ENCODE assay signal across 6 fruit fly cellular contexts in genomic region chr2L:2375655-2376417, dm6.
TF ChIP-seq lines count a peak whose summit lies in the region.

Atxn7 (plus strand) TSS chr2L:2375841.

- peak; percentile 9 for TF ChIP-seq CTCF in whole organism, embryonic (GFP tag; optimal IDR thresholded peaks at IDR 0.05; lab: Kevin White, UChicago)

TF ChIP-seq in whole organism, 6 proteins besides CTCF, POLR2A, EP300 and RAD21:
- TF ChIP-seq CG8478 (optimal IDR thresholded peaks at IDR 0.05; lab: Kevin White, UChicago) (peak; percentile 60), EcR (GFP tag; optimal IDR thresholded peaks at IDR 0.05; lab: Kevin White, UChicago) (no peak)

TF ChIP-seq in whole organism, adult, 20 proteins besides CTCF, POLR2A, EP300 and RAD21 (continues in another document):
- TF ChIP-seq pad (GFP tag; optimal IDR thresholded peaks at IDR 0.05; lab: Kevin White, UChicago) (peak; percentile 91), CG14711 (tag; optimal IDR thresholded peaks at IDR 0.05; lab: Kevin White, UChicago) (peak; percentile 39), CG5204 (GFP tag; optimal IDR thresholded peaks at IDR 0.05; lab: Kevin White, UChicago) (peak; percentile 75), cic (GFP tag; optimal IDR thresholded peaks at IDR 0.05; lab: Kevin White, UChicago) (peak; percentile 49), Hr96 (GFP tag; optimal IDR thresholded peaks at IDR 0.05; lab: Kevin White, UChicago) (peak; percentile 80), CG12768 (GFP tag; optimal IDR thresholded peaks at IDR 0.05; lab: Kevin White, UChicago) (peak; percentile 28), CG7045 (GFP tag; optimal IDR thresholded peaks at IDR 0.05; lab: Kevin White, UChicago) (peak; percentile 74), Crg-1 (GFP tag; optimal IDR thresholded peaks at IDR 0.05; lab: Kevin White, UChicago) (peak; percentile 84), ovo (GFP tag; optimal IDR thresholded peaks at IDR 0.05; lab: Kevin White, UChicago) (peak; percentile 92), CG33017 (tag; optimal IDR thresholded peaks at IDR 0.05; lab: Kevin White, UChicago) (peak; percentile 76), tj (GFP tag; optimal IDR thresholded peaks at IDR 0.05; lab: Kevin White, UChicago) (peak; percentile 49), Mnt (GFP tag; optimal IDR thresholded peaks at IDR 0.05; lab: Kevin White, UChicago) (peak; percentile 70), CG7101 (tag; optimal IDR thresholded peaks at IDR 0.05; lab: Kevin White, UChicago) (peak; percentile 87), kay (GFP tag; lab: Kevin White, UChicago; ENCODE audit: borderline replicate concordance) (no peak), Clk (GFP tag; optimal IDR thresholded peaks at IDR 0.05; lab: Kevin White, UChicago) (peak; percentile 12), CG11617 (GFP tag; optimal IDR thresholded peaks at IDR 0.05; lab: Kevin White, UChicago) (peak; percentile 82), bab1 (GFP tag; optimal IDR thresholded peaks at IDR 0.05; lab: Kevin White, UChicago) (peak; percentile 88), cnc (optimal IDR thresholded peaks at IDR 0.05; lab: Kevin White, UChicago) (no peak)

TF ChIP-seq in whole organism, embryonic, 481 proteins besides CTCF, POLR2A, EP300 and RAD21 (continues in another document):
- TF ChIP-seq fru (optimal IDR thresholded peaks at IDR 0.05; lab: Kevin White, UChicago) = no peak
- TF ChIP-seq Dp (GFP tag; optimal IDR thresholded peaks at IDR 0.05; lab: Kevin White, UChicago) = peak; percentile 29
- no peak for TF ChIP-seq CG8281 (tag; optimal IDR thresholded peaks at IDR 0.05; lab: Kevin White, UChicago)
- peak; percentile 74 for TF ChIP-seq Hmr (GFP tag; optimal IDR thresholded peaks at IDR 0.05; lab: Kevin White, UChicago)
- TF ChIP-seq crc (GFP tag; optimal IDR thresholded peaks at IDR 0.05; lab: Kevin White, UChicago) = peak; percentile 42
- no peak for TF ChIP-seq gsb (GFP tag; IDR thresholded peaks at IDR 0.05; lab: Robert Waterston, UW)
- TF ChIP-seq tin (GFP tag; optimal IDR thresholded peaks at IDR 0.05; lab: Kevin White, UChicago) = peak; percentile 44
- peak; percentile 28; the same call in 1 of the 3 replicates for TF ChIP-seq tgo (GFP tag; IDR thresholded peaks at IDR 0.05; lab: Robert Waterston, UW)
- TF ChIP-seq CG32767 (GFP tag; IDR thresholded peaks at IDR 0.05; lab: Robert Waterston, UW) = 0 out of 2 replicates have a peak, but pooled peaks have one; percentile 25
- peak; percentile 73 for TF ChIP-seq Mad (GFP tag; optimal IDR thresholded peaks at IDR 0.05; lab: Kevin White, UChicago)
- peak; percentile 97 for TF ChIP-seq ewg (GFP tag; optimal IDR thresholded peaks at IDR 0.05; lab: Kevin White, UChicago)
- TF ChIP-seq CG2875 (GFP tag; optimal IDR thresholded peaks at IDR 0.05; lab: Kevin White, UChicago) = peak; percentile 73
- TF ChIP-seq Ptx1 (GFP tag; IDR thresholded peaks at IDR 0.05; lab: Robert Waterston, UW) = peak; percentile 62
- peak; percentile 46 for TF ChIP-seq CG4820 (GFP tag; optimal IDR thresholded peaks at IDR 0.05; lab: Kevin White, UChicago)
- peak; percentile 99 for TF ChIP-seq cg (GFP tag; optimal IDR thresholded peaks at IDR 0.05; lab: Kevin White, UChicago)
- TF ChIP-seq CG18262 (tag; optimal IDR thresholded peaks at IDR 0.05; lab: Kevin White, UChicago) = peak; percentile 58
- TF ChIP-seq pan (optimal IDR thresholded peaks at IDR 0.05; lab: Kevin White, UChicago) = no peak
- peak in 1 of 2 experiments; percentile 72 for TF ChIP-seq pan (GFP tag; optimal IDR thresholded peaks at IDR 0.05 in 1 of 2, IDR thresholded peaks at IDR 0.05 in 1 of 2)

TF ChIP-seq in whole organism, prepupa, 60 proteins besides CTCF, POLR2A, EP300 and RAD21 (continues in another document):
- TF ChIP-seq net (GFP tag; optimal IDR thresholded peaks at IDR 0.05; lab: Kevin White, UChicago) = peak; percentile 47
- TF ChIP-seq fd85E (GFP tag; optimal IDR thresholded peaks at IDR 0.05; lab: Kevin White, UChicago) = peak; percentile 9
- TF ChIP-seq achi (GFP tag; optimal IDR thresholded peaks at IDR 0.05; lab: Kevin White, UChicago) = peak; percentile 100
- TF ChIP-seq ss (GFP tag; optimal IDR thresholded peaks at IDR 0.05; lab: Kevin White, UChicago) = peak; percentile 28 to 47
- peak; percentile 2 for TF ChIP-seq CG32006 (GFP tag; optimal IDR thresholded peaks at IDR 0.05; lab: Kevin White, UChicago)
- peak; percentile 80 for TF ChIP-seq CG6163 (GFP tag; IDR thresholded peaks at IDR 0.05; lab: Robert Waterston, UW)
- TF ChIP-seq CG4318 (GFP tag; optimal IDR thresholded peaks at IDR 0.05; lab: Kevin White, UChicago) = no peak
- peak; percentile 86 for TF ChIP-seq Eip78C (GFP tag; lab: Kevin White, UChicago)
- peak; percentile 84 for TF ChIP-seq esn (GFP tag; optimal IDR thresholded peaks at IDR 0.05; lab: Kevin White, UChicago)
- TF ChIP-seq salr (GFP tag; optimal IDR thresholded peaks at IDR 0.05; lab: Kevin White, UChicago) = peak in 1 of 2 experiments; percentile 68
- TF ChIP-seq Smox (GFP tag; optimal IDR thresholded peaks at IDR 0.05; lab: Kevin White, UChicago) = peak; percentile 67
- peak; percentile 65 for TF ChIP-seq Eip75B (GFP tag; optimal IDR thresholded peaks at IDR 0.05; lab: Kevin White, UChicago)
- TF ChIP-seq CG6854 (GFP tag; optimal IDR thresholded peaks at IDR 0.05; lab: Kevin White, UChicago) = peak; percentile 76
- peak; percentile 1 for TF ChIP-seq Ets21C (GFP tag; optimal IDR thresholded peaks at IDR 0.05; lab: Kevin White, UChicago)
- TF ChIP-seq Hr4 (GFP tag; optimal IDR thresholded peaks at IDR 0.05; lab: Kevin White, UChicago) = peak; percentile 3
- peak; percentile 79 for TF ChIP-seq Sox14 (GFP tag; optimal IDR thresholded peaks at IDR 0.05; lab: Kevin White, UChicago)
- peak; percentile 13 for TF ChIP-seq CG10631 (GFP tag; optimal IDR thresholded peaks at IDR 0.05; lab: Kevin White, UChicago)
- peak; percentile 72 for TF ChIP-seq CG31627 (GFP tag; optimal IDR thresholded peaks at IDR 0.05; lab: Kevin White, UChicago)

TF ChIP-seq in whole organism, pupa, 21 proteins besides CTCF, POLR2A, EP300 and RAD21 (continues in another document):
- peak; percentile 80 for TF ChIP-seq Snoo (tag; optimal IDR thresholded peaks at IDR 0.05; lab: Kevin White, UChicago)
- TF ChIP-seq Ets98B (GFP tag; IDR thresholded peaks at IDR 0.05; lab: Robert Waterston, UW) = peak; percentile 60
- no peak for TF ChIP-seq gl (tag; optimal IDR thresholded peaks at IDR 0.05; lab: Kevin White, UChicago)
- peak; percentile 17 for TF ChIP-seq CG13204 (GFP tag; optimal IDR thresholded peaks at IDR 0.05; lab: Kevin White, UChicago)
- peak; percentile 4 for TF ChIP-seq CG8301 (tag; optimal IDR thresholded peaks at IDR 0.05; lab: Kevin White, UChicago)
- TF ChIP-seq CG32121 (GFP tag; IDR thresholded peaks at IDR 0.05; lab: Robert Waterston, UW) = peak; percentile 66; the same call in 1 of the 2 replicates
- TF ChIP-seq rn (GFP tag; IDR thresholded peaks at IDR 0.05; lab: Robert Waterston, UW) = no peak
- peak; percentile 43 for TF ChIP-seq CG15710 (tag; optimal IDR thresholded peaks at IDR 0.05; lab: Kevin White, UChicago)
- TF ChIP-seq CG10348 (GFP tag; IDR thresholded peaks at IDR 0.05; lab: Robert Waterston, UW) = no peak
- peak; percentile 2 for TF ChIP-seq Pif1B (GFP tag; optimal IDR thresholded peaks at IDR 0.05; lab: Kevin White, UChicago)
- peak; percentile 67 for TF ChIP-seq Pif1A (GFP tag; optimal IDR thresholded peaks at IDR 0.05; lab: Kevin White, UChicago)
- TF ChIP-seq D1 (tag; optimal IDR thresholded peaks at IDR 0.05; lab: Kevin White, UChicago) = no peak
- TF ChIP-seq CG9948 (tag; optimal IDR thresholded peaks at IDR 0.05; lab: Kevin White, UChicago) = no peak
- TF ChIP-seq CG12605 (GFP tag; IDR thresholded peaks at IDR 0.05; lab: Robert Waterston, UW) = peak; percentile 84
- TF ChIP-seq fd96Ca (GFP tag; IDR thresholded peaks at IDR 0.05; lab: Robert Waterston, UW) = peak; percentile 59; the same call in 2 of the 3 replicates
- peak; percentile 13 for TF ChIP-seq CG14655 (GFP tag; optimal IDR thresholded peaks at IDR 0.05; lab: Kevin White, UChicago)
- TF ChIP-seq CG34367 (tag; optimal IDR thresholded peaks at IDR 0.05; lab: Kevin White, UChicago) = peak; percentile 65
- TF ChIP-seq CG8159 (tag; optimal IDR thresholded peaks at IDR 0.05; lab: Kevin White, UChicago) = peak; percentile 29
- TF ChIP-seq EcR (GFP tag; optimal IDR thresholded peaks at IDR 0.05; lab: Kevin White, UChicago) = no peak
- peak; percentile 1 for TF ChIP-seq CG17806 (tag; optimal IDR thresholded peaks at IDR 0.05; lab: Kevin White, UChicago)

TF ChIP-seq in whole organism, wandering third instar larva, 38 proteins besides CTCF, POLR2A, EP300 and RAD21 (continues in another document):
- TF ChIP-seq woc (GFP tag; optimal IDR thresholded peaks at IDR 0.05; lab: Kevin White, UChicago) (peak; percentile 20), h (GFP tag; optimal IDR thresholded peaks at IDR 0.05; lab: Kevin White, UChicago) (peak; percentile 66), lola (GFP tag; optimal IDR thresholded peaks at IDR 0.05; lab: Kevin White, UChicago) (no peak), Hnf4 (GFP tag; optimal IDR thresholded peaks at IDR 0.05; lab: Kevin White, UChicago) (peak; percentile 65), CrebA (GFP tag; optimal IDR thresholded peaks at IDR 0.05; lab: Kevin White, UChicago; ENCODE audit: borderline replicate concordance) (no peak), usp (GFP tag; optimal IDR thresholded peaks at IDR 0.05; lab: Kevin White, UChicago) (no peak), GATAd (GFP tag; optimal IDR thresholded peaks at IDR 0.05; lab: Kevin White, UChicago) (no peak), N (GFP tag; optimal IDR thresholded peaks at IDR 0.05; lab: Kevin White, UChicago) (peak; percentile 89), OdsH (GFP tag; optimal IDR thresholded peaks at IDR 0.05; lab: Kevin White, UChicago) (peak; percentile 35), foxo (GFP tag; optimal IDR thresholded peaks at IDR 0.05; lab: Kevin White, UChicago) (peak; percentile 37 to 42), tai (GFP tag; optimal IDR thresholded peaks at IDR 0.05; lab: Kevin White, UChicago) (no peak), ey (GFP tag; optimal IDR thresholded peaks at IDR 0.05; lab: Kevin White, UChicago) (peak; percentile 45), brk (GFP tag; optimal IDR thresholded peaks at IDR 0.05; lab: Kevin White, UChicago) (no peak), rgr (GFP tag; optimal IDR thresholded peaks at IDR 0.05; lab: Kevin White, UChicago) (peak; percentile 81), Hr83 (GFP tag; optimal IDR thresholded peaks at IDR 0.05; lab: Kevin White, UChicago; ENCODE audit: poor library complexity, severe bottlenecking) (peak; percentile 69), psq (GFP tag; optimal IDR thresholded peaks at IDR 0.05; lab: Kevin White, UChicago) (peak; percentile 30), Dfd (GFP tag; optimal IDR thresholded peaks at IDR 0.05; lab: Kevin White, UChicago) (no peak), dmrt93B (GFP tag; optimal IDR thresholded peaks at IDR 0.05; lab: Kevin White, UChicago) (peak; percentile 75), Vsx2 (GFP tag; optimal IDR thresholded peaks at IDR 0.05; lab: Kevin White, UChicago; ENCODE audit: partially characterized antibody) (no peak), Jra (GFP tag; optimal IDR thresholded peaks at IDR 0.05; lab: Kevin White, UChicago) (peak; percentile 63), Mio (GFP tag; optimal IDR thresholded peaks at IDR 0.05; lab: Kevin White, UChicago) (no peak), dl (GFP tag; optimal IDR thresholded peaks at IDR 0.05; lab: Kevin White, UChicago; ENCODE audit: insufficient read depth in 1 of 2, partially characterized antibody in 2 of 2) (no peak), jim (GFP tag; optimal IDR thresholded peaks at IDR 0.05; lab: Kevin White, UChicago) (no peak)
